Fruit fly (Drosophila melanogaster): ENCODE data around the gene Mipp1.

The Mipp1 gene

dm6 chr3L:16556523-16556922 is 16.6 kb downstream of the Mipp1 start, which contains the start of gene CG4229:
Gene CG4229, plus strand, starts transcription at chr3L:16556823.
- no peak for TF ChIP-seq fd96Ca (GFP tag; IDR thresholded peaks at IDR 0.05)
- no peak for TF ChIP-seq CG12605 (GFP tag; IDR thresholded peaks at IDR 0.05)
- TF ChIP-seq Ets98B (GFP tag; IDR thresholded peaks at IDR 0.05), result no peak
- TF ChIP-seq CG17806 (tag; optimal IDR thresholded peaks at IDR 0.05), result no peak
- no peak for TF ChIP-seq rn (GFP tag; IDR thresholded peaks at IDR 0.05)
- no peak for TF ChIP-seq CG34367 (tag; optimal IDR thresholded peaks at IDR 0.05)
- TF ChIP-seq gl (tag; optimal IDR thresholded peaks at IDR 0.05), result no peak
- TF ChIP-seq CG32121 (GFP tag; IDR thresholded peaks at IDR 0.05), result no peak
- TF ChIP-seq CG15710 (tag; optimal IDR thresholded peaks at IDR 0.05), result no peak
- no peak for TF ChIP-seq CG8159 (tag; optimal IDR thresholded peaks at IDR 0.05)
- TF ChIP-seq Pif1B (GFP tag; optimal IDR thresholded peaks at IDR 0.05), result no peak
- no peak for TF ChIP-seq CG10348 (GFP tag; IDR thresholded peaks at IDR 0.05)

- TF ChIP-seq CG34367 (tag; optimal IDR thresholded peaks at IDR 0.05), result no peak
- TF ChIP-seq CG17806 (tag; optimal IDR thresholded peaks at IDR 0.05), result no peak
- TF ChIP-seq CG9948 (tag; optimal IDR thresholded peaks at IDR 0.05), result no peak
- TF ChIP-seq CG32121 (GFP tag; IDR thresholded peaks at IDR 0.05), result no peak
- TF ChIP-seq Pif1A (GFP tag; optimal IDR thresholded peaks at IDR 0.05), result no peak
- no peak for TF ChIP-seq gl (tag; optimal IDR thresholded peaks at IDR 0.05)
- TF ChIP-seq CG13204 (GFP tag; optimal IDR thresholded peaks at IDR 0.05), result no peak
- TF ChIP-seq EcR (GFP tag; optimal IDR thresholded peaks at IDR 0.05), result no peak
- TF ChIP-seq CG10348 (GFP tag; IDR thresholded peaks at IDR 0.05), result no peak
- no peak for TF ChIP-seq Snoo (tag; optimal IDR thresholded peaks at IDR 0.05)
Measured at dm6 chr3L:16546159-16546558, 27.0 kb downstream of the Mipp1 start.

dm6 chr3L:16545511-16545910 is 27.6 kb downstream of the Mipp1 start, which contains the start of gene CG13033:
Gene CG13033, minus strand, starts transcription at chr3L:16545628.
- TF ChIP-seq CG8159 (tag; optimal IDR thresholded peaks at IDR 0.05), result no peak
- no peak for TF ChIP-seq CG13204 (GFP tag; optimal IDR thresholded peaks at IDR 0.05)
- TF ChIP-seq gl (tag; optimal IDR thresholded peaks at IDR 0.05), result no peak
- TF ChIP-seq CG4496 (GFP tag; IDR thresholded peaks at IDR 0.05), result no peak
- TF ChIP-seq rn (GFP tag; IDR thresholded peaks at IDR 0.05), result no peak
- no peak for TF ChIP-seq EcR (GFP tag; optimal IDR thresholded peaks at IDR 0.05)
- TF ChIP-seq Pif1A (GFP tag; optimal IDR thresholded peaks at IDR 0.05), result no peak
- no peak for TF ChIP-seq CG34367 (tag; optimal IDR thresholded peaks at IDR 0.05)

dm6 chr3L:16544220-16544619 is 28.9 kb downstream of the Mipp1 start:
- TF ChIP-seq CG10348 (GFP tag; IDR thresholded peaks at IDR 0.05) (no peak), CG32121 (GFP tag; IDR thresholded peaks at IDR 0.05) (no peak), CG8159 (tag; optimal IDR thresholded peaks at IDR 0.05) (no peak), CG4496 (GFP tag; IDR thresholded peaks at IDR 0.05) (no peak), CG17806 (tag; optimal IDR thresholded peaks at IDR 0.05) (no peak), Snoo (tag; optimal IDR thresholded peaks at IDR 0.05) (no peak), CG14655 (GFP tag; optimal IDR thresholded peaks at IDR 0.05) (no peak), Pif1B (GFP tag; optimal IDR thresholded peaks at IDR 0.05) (no peak), CG13204 (GFP tag; optimal IDR thresholded peaks at IDR 0.05) (no peak), rn (GFP tag; IDR thresholded peaks at IDR 0.05) (no peak), Ets98B (GFP tag; IDR thresholded peaks at IDR 0.05) (no peak), CG12605 (GFP tag; IDR thresholded peaks at IDR 0.05) (no peak)

- TF ChIP-seq CG32121 (GFP tag; IDR thresholded peaks at IDR 0.05) (no peak), CG15710 (tag; optimal IDR thresholded peaks at IDR 0.05) (no peak), rn (GFP tag; IDR thresholded peaks at IDR 0.05) (no peak), Pif1A (GFP tag; optimal IDR thresholded peaks at IDR 0.05) (no peak), fd96Ca (GFP tag; IDR thresholded peaks at IDR 0.05) (0 out of 3 replicates have a peak, but pooled peaks have one; percentile 17)
Measured at dm6 chr3L:16542998-16543624, 30.0 kb downstream of the Mipp1 start, which contains the start of gene CG43373. Gene CG43373, minus strand, starts transcription at chr3L:16543370.

- no peak for TF ChIP-seq Ets98B (GFP tag; IDR thresholded peaks at IDR 0.05)
- TF ChIP-seq CG14655 (GFP tag; optimal IDR thresholded peaks at IDR 0.05), result peak; percentile 17
- TF ChIP-seq fd96Ca (GFP tag; IDR thresholded peaks at IDR 0.05), result no peak
- TF ChIP-seq CG32121 (GFP tag; IDR thresholded peaks at IDR 0.05), result no peak
- TF ChIP-seq CG8301 (tag; optimal IDR thresholded peaks at IDR 0.05), result peak; percentile 28
- peak; percentile 38 for TF ChIP-seq CG8159 (tag; optimal IDR thresholded peaks at IDR 0.05)
- no peak for TF ChIP-seq EcR (GFP tag; optimal IDR thresholded peaks at IDR 0.05)
Measured at dm6 chr3L:16533932-16534331, 39.2 kb downstream of the Mipp1 start.

Measured in whole organism, pupa.